Worm (Caenorhabditis elegans) whole organism, L2 larva: ENCODE results near the gene klp-17.
A peak's percentile ranks its signal among the peaks of the same experiment; 100 is the strongest.

Source experiments
- C34F6.9 ChIP-seq: fragments of 150-350 bp; optimal IDR thresholded peaks from 2 replicates; lab custom pipeline; 2014; ENCODE audit warnings: missing biosample characterization, missing genetic modification characterization
- F13H6.1 ChIP-seq: sonication (generic microtip); optimal IDR thresholded peaks from 2 replicates; lab custom pipeline; 2016; ENCODE audit warnings: missing genetic modification characterization, missing compliant biosample characterization
- R02D3.7 ChIP-seq: fragments of 150-350 bp; optimal IDR thresholded peaks from 2 replicates; lab custom pipeline; 2014; ENCODE audit warnings: missing biosample characterization, missing genetic modification characterization
- Y55F3AM.14 ChIP-seq: fragments of 200-800 bp; sonication (Bioruptor generic); optimal IDR thresholded peaks from 2 replicates; lab custom pipeline; 2018; ENCODE audit warnings: mild to moderate bottlenecking, missing genetic modification characterization, missing compliant biosample characterization
- ZK546.5 ChIP-seq: sonication (generic microtip); optimal IDR thresholded peaks from 2 replicates; lab custom pipeline; 2017; ENCODE audit warnings: missing biosample characterization, missing genetic modification characterization
- alr-1 ChIP-seq: fragments of 150-350 bp; optimal IDR thresholded peaks from 2 replicates; lab custom pipeline; 2014; ENCODE audit warnings: missing biosample characterization, missing genetic modification characterization
- aly-2 ChIP-seq: fragments of 150-350 bp; optimal IDR thresholded peaks from 2 replicates; lab custom pipeline; 2014; ENCODE audit warnings: missing biosample characterization, missing genetic modification characterization
- blmp-1 ChIP-seq: sonication (generic microtip); optimal IDR thresholded peaks from 2 replicates; lab custom pipeline; 2017; ENCODE audit warnings: missing genetic modification characterization, mild to moderate bottlenecking, missing compliant biosample characterization, antibody characterized with exemption, moderate library complexity; ENCODE audit not compliant: insufficient read depth
- ceh-16 ChIP-seq: fragments of 150-350 bp; optimal IDR thresholded peaks from 2 replicates; lab custom pipeline; 2014; ENCODE audit warnings: missing biosample characterization, missing genetic modification characterization
- ceh-82 ChIP-seq: fragments of 150-350 bp; optimal IDR thresholded peaks from 2 replicates; lab custom pipeline; 2014; ENCODE audit warnings: missing biosample characterization, missing genetic modification characterization
- crh-2 ChIP-seq: sonication (generic microtip); optimal IDR thresholded peaks from 2 replicates; lab custom pipeline; 2017; ENCODE audit warnings: missing biosample characterization, missing genetic modification characterization
- egl-27 ChIP-seq: sonication (generic microtip); optimal IDR thresholded peaks from 3 replicates; lab custom pipeline; 2017; ENCODE audit warnings: missing biosample characterization, missing genetic modification reagents, missing genetic modification characterization
- elt-3 ChIP-seq: sonication (generic microtip); optimal IDR thresholded peaks from 2 replicates; lab custom pipeline; 2017; ENCODE audit warnings: missing biosample characterization, missing genetic modification characterization
- fos-1 ChIP-seq: fragments of 150-350 bp; optimal IDR thresholded peaks from 2 replicates; lab custom pipeline; 2014; ENCODE audit warnings: missing biosample characterization, missing genetic modification characterization
- gmeb-1 ChIP-seq: fragments of 150-350 bp; optimal IDR thresholded peaks from 2 replicates; lab custom pipeline; 2014; ENCODE audit warnings: missing biosample characterization, missing genetic modification characterization
- lin-11 ChIP-seq: fragments of 150-350 bp; sonication (generic microtip); optimal IDR thresholded peaks from 2 replicates; lab custom pipeline; 2014; ENCODE audit warnings: missing biosample characterization, missing genetic modification characterization, inconsistent platforms, mixed read lengths
- lin-13 ChIP-seq: fragments of 150-350 bp; optimal IDR thresholded peaks from 2 replicates; lab custom pipeline; 2014; ENCODE audit warnings: missing biosample characterization, missing genetic modification reagents, missing genetic modification characterization
- lsy-2 ChIP-seq, 2 experiments: fragments of 150-350 bp in 1 of 2; sonication (generic microtip) in 1 of 2; optimal IDR thresholded peaks; 2 replicates each; lab custom pipeline; 2014 to 2017; ENCODE audit warnings: missing biosample characterization in 2 of 2, missing genetic modification characterization in 2 of 2
- mab-5 ChIP-seq: fragments of 150-350 bp; optimal IDR thresholded peaks from 2 replicates; lab custom pipeline; 2014; ENCODE audit warnings: missing biosample characterization, missing genetic modification characterization
- mbf-1 ChIP-seq: sonication (generic microtip); optimal IDR thresholded peaks from 2 replicates; lab custom pipeline; 2017; ENCODE audit warnings: missing biosample characterization, missing genetic modification characterization
- mdl-1 ChIP-seq, 2 experiments: fragments of 150-350 bp in 1 of 2; sonication (generic microtip) in 1 of 2; optimal IDR thresholded peaks; 2 replicates each; lab custom pipeline; 2017; ENCODE audit warnings: missing biosample characterization in 2 of 2, missing genetic modification characterization in 2 of 2
- nhr-11 ChIP-seq: fragments of 150-350 bp; optimal IDR thresholded peaks from 2 replicates; lab custom pipeline; 2014; ENCODE audit warnings: missing biosample characterization, missing genetic modification characterization
- nhr-12 ChIP-seq: fragments of 150-350 bp; optimal IDR thresholded peaks from 2 replicates; lab custom pipeline; 2014; ENCODE audit warnings: missing biosample characterization, missing genetic modification characterization
- nhr-129 ChIP-seq: fragments of 150-350 bp; optimal IDR thresholded peaks from 2 replicates; lab custom pipeline; 2014; ENCODE audit warnings: missing biosample characterization, missing genetic modification characterization
- nhr-21 ChIP-seq: fragments of 150-350 bp; optimal IDR thresholded peaks from 2 replicates; lab custom pipeline; 2014; ENCODE audit warnings: missing biosample characterization, missing genetic modification characterization
- nhr-23 ChIP-seq: fragments of 150-350 bp; optimal IDR thresholded peaks from 2 replicates; lab custom pipeline; 2014; ENCODE audit warnings: missing biosample characterization, missing genetic modification reagents, missing genetic modification characterization
- nhr-237 ChIP-seq: fragments of 150-350 bp; optimal IDR thresholded peaks from 2 replicates; lab custom pipeline; 2014; ENCODE audit warnings: missing biosample characterization, missing genetic modification characterization
- nhr-25 ChIP-seq: fragments of 150-350 bp; sonication (generic microtip); optimal IDR thresholded peaks from 3 replicates; lab custom pipeline; 2014; ENCODE audit warnings: missing biosample characterization, missing genetic modification characterization
- nhr-6 ChIP-seq: fragments of 150-350 bp; optimal IDR thresholded peaks from 2 replicates; lab custom pipeline; 2014; ENCODE audit warnings: missing biosample characterization, missing genetic modification characterization
- nhr-77 ChIP-seq: fragments of 150-350 bp; optimal IDR thresholded peaks from 2 replicates; lab custom pipeline; 2014; ENCODE audit warnings: missing biosample characterization, missing genetic modification characterization
- sem-4 ChIP-seq: fragments of 150-350 bp; optimal IDR thresholded peaks from 2 replicates; lab custom pipeline; 2014; ENCODE audit warnings: missing biosample characterization, missing genetic modification reagents, missing genetic modification characterization
- skn-1 ChIP-seq: sonication (generic microtip); optimal IDR thresholded peaks from 2 replicates; lab custom pipeline; 2017; ENCODE audit warnings: missing biosample characterization, missing genetic modification characterization
- sma-3 ChIP-seq: sonication (generic microtip); optimal IDR thresholded peaks from 2 replicates; lab custom pipeline; 2016; ENCODE audit warnings: missing genetic modification reagents, missing genetic modification characterization, missing compliant biosample characterization
- sma-9 ChIP-seq, 2 experiments: fragments of 150-350 bp in 1 of 2; sonication (generic microtip) in 1 of 2; optimal IDR thresholded peaks; 2 replicates each; lab custom pipeline; 2014 to 2016; ENCODE audit warnings: missing genetic modification characterization in 2 of 2, mild to moderate bottlenecking in 1 of 2, missing biosample characterization in 1 of 2, missing compliant biosample characterization in 1 of 2, missing genetic modification reagents in 1 of 2, moderate library complexity in 1 of 2
- snpc-4 ChIP-seq: fragments of 150-350 bp; optimal IDR thresholded peaks from 2 replicates; lab custom pipeline; 2014; ENCODE audit warnings: missing biosample characterization, missing genetic modification characterization
- unc-55 ChIP-seq: fragments of 150-350 bp; sonication (generic microtip); optimal IDR thresholded peaks from 3 replicates; lab custom pipeline; 2014; ENCODE audit warnings: missing biosample characterization, missing genetic modification reagents, missing genetic modification characterization
- zag-1 ChIP-seq: fragments of 150-350 bp; optimal IDR thresholded peaks from 2 replicates; lab custom pipeline; 2014; ENCODE audit warnings: missing biosample characterization, missing genetic modification characterization
- ztf-1 ChIP-seq: fragments of 200-800 bp; sonication (Bioruptor generic); conservative IDR thresholded peaks from 2 replicates; pipeline ENCODE4 v1.3.6; 2022; ENCODE audit warnings: missing genetic modification characterization, missing compliant biosample characterization
- ztf-4 ChIP-seq: fragments of 150-350 bp; optimal IDR thresholded peaks from 2 replicates; lab custom pipeline; 2014; ENCODE audit warnings: missing biosample characterization, missing genetic modification characterization

The klp-17 gene

ce11 chrII:11492843-11493242 lies 25.4 kb upstream of the klp-17 start, which contains the start of gene hacl-1:
hacl-1 (minus strand) TSS chrII:11492963.
- TF ChIP-seq nhr-21 (tag; lab: Kevin White, UChicago) (peak; percentile 68), nhr-25 (tag; lab: Kevin White, UChicago) (peak; percentile 71), elt-3 (tag; lab: Kevin White, UChicago) (no peak), alr-1 (no peak), crh-2 (peak; percentile 63), ceh-16 (no peak), mab-5 (tag; lab: Kevin White, UChicago) (no peak), lin-13 (no peak), ztf-4 (tag; lab: Kevin White, UChicago) (peak; percentile 7), fos-1 (tag; lab: Kevin White, UChicago) (peak; percentile 35), sma-9 (GFP tag; optimal IDR thresholded peaks at IDR 0.05; lab: Kevin White, UChicago) (peak; percentile 12), sma-9 (tag; optimal IDR thresholded peaks at IDR 0.05; lab: Kevin White, UChicago) (no peak), sma-3 (GFP tag; lab: Kevin White, UChicago) (peak; percentile 63), C34F6.9 (tag; lab: Kevin White, UChicago) (peak; percentile 19), lsy-2 (tag; optimal IDR thresholded peaks at IDR 0.05; lab: Kevin White, UChicago) (peak; percentile 0 to 38), sem-4 (tag; lab: Kevin White, UChicago) (no peak), gmeb-1 (no peak), nhr-11 (tag; lab: Kevin White, UChicago) (no peak)

ce11 chrII:11487999-11488398 lies 20.6 kb upstream of the klp-17 start, which contains the start of gene B0334.13:
B0334.13 (plus strand) TSS chrII:11488299.
- TF ChIP-seq ZK546.5 (tag; lab: Kevin White, UChicago) (no peak), nhr-12 (tag; lab: Kevin White, UChicago) (no peak), fos-1 (tag; lab: Kevin White, UChicago) (no peak), F13H6.1 (tag; lab: Kevin White, UChicago) (no peak), nhr-77 (tag; lab: Kevin White, UChicago) (no peak), ceh-82 (tag; lab: Kevin White, UChicago) (no peak), alr-1 (no peak)

- TF ChIP-seq sma-3 (GFP tag; lab: Kevin White, UChicago) (peak; percentile 13), ceh-82 (tag; lab: Kevin White, UChicago) (no peak), nhr-25 (tag; lab: Kevin White, UChicago) (peak; percentile 19)
Observed at ce11 chrII:11486698-11487234, 19.3 kb upstream of the klp-17 start, which contains the start of gene ttr-18. ttr-18 (minus strand) TSS chrII:11486748.

ce11 chrII:11485200-11485599 lies 17.8 kb upstream of the klp-17 start, which contains the start of gene twk-5:
twk-5 (minus strand) TSS chrII:11485300.
- TF ChIP-seq blmp-1 (peak; percentile 8), mbf-1 (no peak)
- TF ChIP-seq, all 48 proteins: peak for 1

ce11 chrII:11484600-11484999 lies 17.2 kb upstream of the klp-17 start:
- TF ChIP-seq mdl-1 (tag; optimal IDR thresholded peaks at IDR 0.05; lab: Kevin White, UChicago): peak; percentile 25 to 64
- peak; percentile 63 for TF ChIP-seq crh-2
- TF ChIP-seq nhr-21 (tag; lab: Kevin White, UChicago): peak; percentile 79
- TF ChIP-seq nhr-25 (tag; lab: Kevin White, UChicago): peak; percentile 58
- peak; percentile 92 for TF ChIP-seq lin-11 (tag; lab: Kevin White, UChicago)
- no peak for TF ChIP-seq elt-3 (tag; lab: Kevin White, UChicago)
- peak; percentile 67 for TF ChIP-seq sma-3 (GFP tag; lab: Kevin White, UChicago)
- no peak for TF ChIP-seq skn-1 (tag; lab: Kevin White, UChicago)
- TF ChIP-seq Y55F3AM.14 (GFP tag; lab: Kevin White, UChicago): peak; percentile 85
- TF ChIP-seq nhr-11 (tag; lab: Kevin White, UChicago): peak; percentile 39
- peak; percentile 35 for TF ChIP-seq egl-27 (tag; lab: Kevin White, UChicago)
- peak; percentile 48 to 88 for TF ChIP-seq lsy-2 (tag; optimal IDR thresholded peaks at IDR 0.05; lab: Kevin White, UChicago)
- TF ChIP-seq F13H6.1 (tag; lab: Kevin White, UChicago): peak; percentile 48
- peak; percentile 59 for TF ChIP-seq ceh-82 (tag; lab: Kevin White, UChicago)
- peak; percentile 78 for TF ChIP-seq C34F6.9 (tag; lab: Kevin White, UChicago)
- TF ChIP-seq ceh-16: peak; percentile 13
- peak; percentile 54 for TF ChIP-seq mab-5 (tag; lab: Kevin White, UChicago)
- TF ChIP-seq R02D3.7 (tag; lab: Kevin White, UChicago): no peak
- no peak for TF ChIP-seq nhr-237 (tag; lab: Kevin White, UChicago)
- TF ChIP-seq aly-2 (tag; lab: Kevin White, UChicago): no peak
- no peak for TF ChIP-seq blmp-1
- peak; percentile 1 for TF ChIP-seq zag-1 (tag; lab: Kevin White, UChicago)
- TF ChIP-seq snpc-4 (tag; lab: Kevin White, UChicago): peak; percentile 19
- peak; percentile 56 for TF ChIP-seq gmeb-1
- TF ChIP-seq nhr-23: no peak
- TF ChIP-seq sma-9 (GFP tag; optimal IDR thresholded peaks at IDR 0.05; lab: Kevin White, UChicago): peak; percentile 72
- no peak for TF ChIP-seq sma-9 (tag; optimal IDR thresholded peaks at IDR 0.05; lab: Kevin White, UChicago)
- no peak for TF ChIP-seq ztf-1
- peak; percentile 59 for TF ChIP-seq ztf-4 (tag; lab: Kevin White, UChicago)
- TF ChIP-seq nhr-129 (tag; lab: Kevin White, UChicago): peak; percentile 88
- peak; percentile 23 for TF ChIP-seq nhr-6
- peak; percentile 74 for TF ChIP-seq unc-55 (GFP tag; lab: Kevin White, UChicago)
- no peak for TF ChIP-seq mbf-1
- peak; percentile 70 for TF ChIP-seq fos-1 (tag; lab: Kevin White, UChicago)
